Worm (Caenorhabditis elegans) whole organism, late embryonic: ENCODE results near the gene F09C12.8.

Experiments used
- C08G9.2 ChIP-seq: sonication (generic microtip); optimal IDR thresholded peaks from 2 replicates; lab custom pipeline; 2016; ENCODE audit warnings: mild to moderate bottlenecking, missing genetic modification characterization, moderate library complexity, missing compliant biosample characterization
- C38D4.7 ChIP-seq: fragments of 200-800 bp; sonication (Bioruptor generic); optimal IDR thresholded peaks from 2 replicates; lab custom pipeline; 2018; ENCODE audit warnings: mild to moderate bottlenecking, missing genetic modification characterization, moderate library complexity, missing compliant biosample characterization
- F13H6.1 ChIP-seq: sonication (generic microtip); optimal IDR thresholded peaks from 2 replicates; lab custom pipeline; 2016; ENCODE audit warnings: missing genetic modification characterization, missing compliant biosample characterization
- K02D7.2 ChIP-seq: sonication (generic microtip); optimal IDR thresholded peaks from 2 replicates; lab custom pipeline; 2017; ENCODE audit warnings: mild to moderate bottlenecking, missing genetic modification characterization, missing compliant biosample characterization
- K09A11.1 ChIP-seq: sonication (generic microtip); optimal IDR thresholded peaks from 2 replicates; lab custom pipeline; 2017; ENCODE audit warnings: antibody characterized with exemption, mild to moderate bottlenecking, missing genetic modification characterization, missing compliant biosample characterization; ENCODE audit not compliant: insufficient read depth
- T23F11.4 ChIP-seq: fragments of 200-800 bp; sonication (Bioruptor generic); optimal IDR thresholded peaks from 2 replicates; lab custom pipeline; 2018; ENCODE audit warnings: mild to moderate bottlenecking, missing genetic modification characterization, missing compliant biosample characterization
- Y22D7AL.16 ChIP-seq: sonication (generic microtip); optimal IDR thresholded peaks from 2 replicates; lab custom pipeline; 2016; ENCODE audit warnings: missing genetic modification characterization, missing compliant biosample characterization
- ahr-1 ChIP-seq: sonication (generic microtip); optimal IDR thresholded peaks from 2 replicates; lab custom pipeline; 2016; ENCODE audit warnings: missing genetic modification characterization, missing compliant biosample characterization
- ama-1 ChIP-seq: fragments of 150-350 bp; optimal IDR thresholded peaks from 2 replicates; lab custom pipeline; 2014
- ceh-19 ChIP-seq: fragments of 200-800 bp; sonication (Bioruptor generic); optimal IDR thresholded peaks from 2 replicates; lab custom pipeline; 2018; ENCODE audit warnings: mild to moderate bottlenecking, missing genetic modification characterization, missing compliant biosample characterization
- ceh-22 ChIP-seq: sonication (generic microtip); optimal IDR thresholded peaks from 2 replicates; lab custom pipeline; 2017; ENCODE audit warnings: missing biosample characterization, missing genetic modification characterization
- ceh-30 ChIP-seq: fragments of 150-350 bp; optimal IDR thresholded peaks from 2 replicates; lab custom pipeline; 2014; ENCODE audit warnings: missing biosample characterization, missing genetic modification characterization
- ceh-31 ChIP-seq: sonication (generic microtip); optimal IDR thresholded peaks from 2 replicates; lab custom pipeline; 2016; ENCODE audit warnings: missing genetic modification characterization, missing compliant biosample characterization
- ceh-34 ChIP-seq: sonication (generic microtip); optimal IDR thresholded peaks from 2 replicates; lab custom pipeline; 2016; ENCODE audit warnings: mild to moderate bottlenecking, missing genetic modification characterization, missing compliant biosample characterization
- ceh-45 ChIP-seq: fragments of 200-800 bp; sonication (Bioruptor generic); IDR thresholded peaks from 2 replicates; pipeline ENCODE4 v1.3.6; 2022; ENCODE audit warnings: missing genetic modification reagents, missing genetic modification characterization, missing compliant biosample characterization
- ceh-48 ChIP-seq: sonication (generic microtip); optimal IDR thresholded peaks from 2 replicates; lab custom pipeline; 2016; ENCODE audit warnings: missing genetic modification characterization, inconsistent platforms, missing compliant biosample characterization
- ceh-9 ChIP-seq: sonication (generic microtip); optimal IDR thresholded peaks from 2 replicates; lab custom pipeline; 2016; ENCODE audit warnings: mild to moderate bottlenecking, missing genetic modification characterization, inconsistent platforms, missing compliant biosample characterization
- dmd-4 ChIP-seq: sonication (generic microtip); optimal IDR thresholded peaks from 2 replicates; lab custom pipeline; 2016; ENCODE audit warnings: borderline replicate concordance, missing genetic modification characterization, missing compliant biosample characterization
- dve-1 ChIP-seq: sonication (generic microtip); optimal IDR thresholded peaks from 2 replicates; lab custom pipeline; 2017; ENCODE audit warnings: antibody characterized with exemption, mild to moderate bottlenecking, missing genetic modification characterization, missing compliant biosample characterization
- elt-2 ChIP-seq: sonication (generic microtip); optimal IDR thresholded peaks from 2 replicates; lab custom pipeline; 2016; ENCODE audit warnings: missing genetic modification reagents, missing genetic modification characterization, missing compliant biosample characterization
- elt-4 ChIP-seq: sonication (generic microtip); optimal IDR thresholded peaks from 2 replicates; lab custom pipeline; 2016; ENCODE audit warnings: missing genetic modification characterization, missing compliant biosample characterization
- eyg-1 ChIP-seq: sonication (generic microtip); optimal IDR thresholded peaks from 2 replicates; lab custom pipeline; 2016; ENCODE audit warnings: missing genotype, missing genetic modification characterization, missing compliant biosample characterization
- fax-1 ChIP-seq: sonication (generic microtip); optimal IDR thresholded peaks from 2 replicates; lab custom pipeline; 2016; ENCODE audit warnings: missing genotype, missing genetic modification characterization, missing compliant biosample characterization
- fkh-10 ChIP-seq: fragments of 150-350 bp; optimal IDR thresholded peaks from 2 replicates; lab custom pipeline; 2014; ENCODE audit warnings: missing biosample characterization, missing genetic modification reagents, missing genetic modification characterization
- fkh-6 ChIP-seq: sonication (generic microtip); optimal IDR thresholded peaks from 2 replicates; lab custom pipeline; 2016; ENCODE audit warnings: missing genetic modification characterization, missing compliant biosample characterization
- hlh-13 ChIP-seq: fragments of 200-800 bp; sonication (Bioruptor generic); optimal IDR thresholded peaks from 2 replicates; lab custom pipeline; 2018; ENCODE audit warnings: mild to moderate bottlenecking, missing genetic modification characterization, missing compliant biosample characterization
- hlh-15 ChIP-seq: sonication (generic microtip); optimal IDR thresholded peaks from 2 replicates; lab custom pipeline; 2016; ENCODE audit warnings: missing genetic modification characterization, missing compliant biosample characterization
- hlh-30 ChIP-seq: sonication (generic microtip); optimal IDR thresholded peaks from 2 replicates; lab custom pipeline; 2017; ENCODE audit warnings: antibody characterized with exemption, missing genetic modification characterization, missing compliant biosample characterization; ENCODE audit not compliant: insufficient read depth
- hlh-8 ChIP-seq: sonication (generic microtip); optimal IDR thresholded peaks from 2 replicates; lab custom pipeline; 2016; ENCODE audit warnings: missing genotype, missing genetic modification characterization, missing compliant biosample characterization
- lim-6 ChIP-seq: sonication (generic microtip); optimal IDR thresholded peaks from 2 replicates; lab custom pipeline; 2016; ENCODE audit warnings: missing genetic modification characterization, missing compliant biosample characterization
- madf-2 ChIP-seq: sonication (generic microtip); optimal IDR thresholded peaks from 2 replicates; lab custom pipeline; 2017; ENCODE audit warnings: missing genetic modification characterization, missing compliant biosample characterization
- mec-3 ChIP-seq: sonication (generic microtip); optimal IDR thresholded peaks from 2 replicates; lab custom pipeline; 2016; ENCODE audit warnings: borderline replicate concordance, missing genetic modification characterization, missing compliant biosample characterization
- nhr-11 ChIP-seq: fragments of 150-350 bp; optimal IDR thresholded peaks from 2 replicates; lab custom pipeline; 2014; ENCODE audit warnings: missing biosample characterization, missing genetic modification characterization
- nhr-232 ChIP-seq: sonication (generic microtip); optimal IDR thresholded peaks from 2 replicates; lab custom pipeline; 2016; ENCODE audit warnings: missing genetic modification characterization, missing compliant biosample characterization
- npax-4 ChIP-seq: sonication (generic microtip); optimal IDR thresholded peaks from 2 replicates; lab custom pipeline; 2016; ENCODE audit warnings: missing genetic modification characterization, missing compliant biosample characterization
- pax-1 ChIP-seq: fragments of 150-350 bp; optimal IDR thresholded peaks from 2 replicates; lab custom pipeline; 2014; ENCODE audit warnings: missing biosample characterization, missing genetic modification characterization
- pha-2 ChIP-seq: sonication (generic microtip); optimal IDR thresholded peaks from 2 replicates; lab custom pipeline; 2017; ENCODE audit warnings: mild to moderate bottlenecking, missing genetic modification characterization, missing compliant biosample characterization
- ref-2 ChIP-seq: sonication (generic microtip); optimal IDR thresholded peaks from 2 replicates; lab custom pipeline; 2016; ENCODE audit warnings: missing genetic modification characterization, missing compliant biosample characterization
- rnt-1 ChIP-seq: sonication (generic microtip); optimal IDR thresholded peaks from 2 replicates; lab custom pipeline; 2016; ENCODE audit warnings: missing genetic modification characterization, missing compliant biosample characterization
- sox-2 ChIP-seq: fragments of 200-800 bp; sonication (Bioruptor generic); IDR thresholded peaks from 2 replicates; pipeline ENCODE4 v1.3.6; 2022; ENCODE audit warnings: missing genetic modification reagents, missing genetic modification characterization, missing compliant biosample characterization
- syd-9 ChIP-seq: sonication (generic microtip); optimal IDR thresholded peaks from 2 replicates; lab custom pipeline; 2016; ENCODE audit warnings: mild to moderate bottlenecking, missing genetic modification characterization, moderate library complexity, missing compliant biosample characterization
- tbx-2 ChIP-seq: sonication (generic microtip); optimal IDR thresholded peaks from 2 replicates; lab custom pipeline; 2016; ENCODE audit warnings: missing genetic modification characterization, missing compliant biosample characterization
- tbx-7 ChIP-seq: sonication (generic microtip); optimal IDR thresholded peaks from 2 replicates; lab custom pipeline; 2016; ENCODE audit warnings: missing genotype, missing genetic modification characterization, missing compliant biosample characterization
- unc-3 ChIP-seq, 2 experiments: fragments of 200-800 bp in 1 of 2; sonication (Bioruptor generic) in 1 of 2; sonication (generic microtip) in 1 of 2; conservative IDR thresholded peaks in 1 of 2; optimal IDR thresholded peaks in 1 of 2; 2 replicates each; pipeline versions ENCODE4 v1.3.6 to Lab custom; 2016 to 2022; ENCODE audit warnings: missing compliant biosample characterization in 2 of 2, missing genetic modification characterization in 2 of 2, missing genetic modification reagents in 1 of 2
- unc-42 ChIP-seq: sonication (generic microtip); optimal IDR thresholded peaks from 2 replicates; lab custom pipeline; 2016; ENCODE audit warnings: missing genotype, missing genetic modification characterization, missing compliant biosample characterization
- unc-55 ChIP-seq: sonication (generic microtip); optimal IDR thresholded peaks from 2 replicates; lab custom pipeline; 2017; ENCODE audit warnings: missing biosample characterization, missing genetic modification reagents, missing genetic modification characterization
- unc-86 ChIP-seq: sonication (generic microtip); optimal IDR thresholded peaks from 2 replicates; lab custom pipeline; 2016; ENCODE audit warnings: missing genetic modification characterization, missing compliant biosample characterization
- ztf-16 ChIP-seq: sonication (generic microtip); optimal IDR thresholded peaks from 2 replicates; lab custom pipeline; 2017; ENCODE audit warnings: missing genetic modification characterization, missing compliant biosample characterization

Gene F09C12.8

ce11 chrII:5071265-5071664 lies 40.9 kb upstream of the F09C12.8 start, which contains the start of gene C27A2.7:
C27A2.7 (minus strand) TSS chrII:5071365.
- TF ChIP-seq C08G9.2 = no peak
- TF ChIP-seq K09A11.1 (tag; lab: Kevin White, UChicago) = no peak
- no peak for TF ChIP-seq fkh-6 (tag; lab: Kevin White, UChicago)
- no peak for TF ChIP-seq Y22D7AL.16 (tag; lab: Kevin White, UChicago)
- no peak for TF ChIP-seq nhr-11 (tag; lab: Kevin White, UChicago)
- TF ChIP-seq F13H6.1 (tag; lab: Kevin White, UChicago) = no peak
- no peak for TF ChIP-seq npax-4 (tag; lab: Kevin White, UChicago)
- no peak for TF ChIP-seq lim-6 (tag; lab: Kevin White, UChicago)
- no peak for TF ChIP-seq T23F11.4 (GFP tag; lab: Kevin White, UChicago)
- TF ChIP-seq ceh-30 (tag; lab: Kevin White, UChicago) = no peak
- no peak for TF ChIP-seq K02D7.2
- no peak for TF ChIP-seq hlh-30
- TF ChIP-seq ama-1 = no peak
- no peak for TF ChIP-seq mec-3 (tag; lab: Kevin White, UChicago)
- TF ChIP-seq tbx-2 (tag; lab: Kevin White, UChicago) = no peak
- no peak for TF ChIP-seq C38D4.7 (GFP tag; lab: Kevin White, UChicago)
- no peak for TF ChIP-seq dmd-4 (tag; lab: Kevin White, UChicago)
- no peak for TF ChIP-seq nhr-232 (tag; lab: Kevin White, UChicago)
- no peak for TF ChIP-seq ceh-45 (GFP tag; lab: Robert Waterston, UW)
- no peak for TF ChIP-seq syd-9 (tag; lab: Kevin White, UChicago)

ce11 chrII:5081124-5081913 lies 30.9 kb upstream of the F09C12.8 start, which contains the start of gene dsh-2:
dsh-2 (minus strand) TSS chrII:5081174.
- TF ChIP-seq dve-1 (tag; lab: Kevin White, UChicago) = no peak
- TF ChIP-seq eyg-1 (tag; lab: Kevin White, UChicago) = no peak
- TF ChIP-seq hlh-15 (tag; lab: Kevin White, UChicago) = no peak
- no peak for TF ChIP-seq ceh-19
- peak; percentile 65 for TF ChIP-seq unc-42 (tag; lab: Kevin White, UChicago)
- peak; percentile 41 for TF ChIP-seq unc-55 (GFP tag; lab: Kevin White, UChicago)
- TF ChIP-seq syd-9 (tag; lab: Kevin White, UChicago) = no peak
- peak; percentile 25 for TF ChIP-seq ceh-48 (tag; lab: Kevin White, UChicago)
- no peak for TF ChIP-seq C08G9.2
- TF ChIP-seq lim-6 (tag; lab: Kevin White, UChicago) = no peak
- no peak for TF ChIP-seq unc-3 (GFP tag; conservative IDR thresholded peaks at IDR 0.05; lab: Robert Waterston, UW)
- TF ChIP-seq unc-3 (tag; optimal IDR thresholded peaks at IDR 0.05; lab: Kevin White, UChicago) = no peak
- no peak for TF ChIP-seq fax-1 (tag; lab: Kevin White, UChicago)
- TF ChIP-seq pha-2 (tag; lab: Kevin White, UChicago) = no peak
- peak; percentile 86 for TF ChIP-seq pax-1 (tag; lab: Kevin White, UChicago)
- TF ChIP-seq tbx-2 (tag; lab: Kevin White, UChicago) = peak; percentile 32
- no peak for TF ChIP-seq ceh-45 (GFP tag; lab: Robert Waterston, UW)
- no peak for TF ChIP-seq fkh-10 (GFP tag; lab: Kevin White, UChicago)
- TF ChIP-seq elt-4 (tag; lab: Kevin White, UChicago) = no peak
- no peak for TF ChIP-seq tbx-7 (tag; lab: Kevin White, UChicago)
- no peak for TF ChIP-seq ceh-30 (tag; lab: Kevin White, UChicago)
- TF ChIP-seq ahr-1 (tag; lab: Kevin White, UChicago) = no peak
- TF ChIP-seq sox-2 = no peak
- TF ChIP-seq hlh-30 = peak; percentile 52
- no peak for TF ChIP-seq hlh-13 (GFP tag; lab: Kevin White, UChicago)
- no peak for TF ChIP-seq hlh-8 (tag; lab: Kevin White, UChicago)
- no peak for TF ChIP-seq ceh-22 (tag; lab: Kevin White, UChicago)
- TF ChIP-seq C38D4.7 (GFP tag; lab: Kevin White, UChicago) = no peak
- TF ChIP-seq ref-2 (tag; lab: Kevin White, UChicago) = no peak
- TF ChIP-seq ztf-16 (tag; lab: Kevin White, UChicago) = no peak
- no peak for TF ChIP-seq ceh-34 (tag; lab: Kevin White, UChicago)
- TF ChIP-seq unc-86 (tag; lab: Kevin White, UChicago) = no peak
- no peak for TF ChIP-seq ceh-31 (tag; lab: Kevin White, UChicago)
- no peak for TF ChIP-seq elt-2
- TF ChIP-seq nhr-232 (tag; lab: Kevin White, UChicago) = no peak
- TF ChIP-seq npax-4 (tag; lab: Kevin White, UChicago) = no peak
- TF ChIP-seq dmd-4 (tag; lab: Kevin White, UChicago) = no peak
- no peak for TF ChIP-seq madf-2
- TF ChIP-seq ceh-9 = no peak
- TF ChIP-seq rnt-1 (tag; lab: Kevin White, UChicago) = no peak
